Fruit fly (Drosophila melanogaster) whole organism: ENCODE measurements around the gene Ir8a.

ENCODE experiments used
- CG8478 ChIP-seq: fragments of >200 bp; optimal IDR thresholded peaks from 2 replicates; lab custom pipeline; 2018; ENCODE audit warnings: inconsistent platforms
- Dll ChIP-seq: fragments of >200 bp; optimal IDR thresholded peaks from 2 replicates; lab custom pipeline; 2017
- EcR ChIP-seq, 2 experiments: fragments of >200 bp; optimal IDR thresholded peaks; 2 replicates each; lab custom pipeline; 2017; ENCODE audit warnings: missing biosample characterization in 2 of 2, missing genetic modification characterization in 2 of 2, missing genetic modification reagents in 2 of 2
- pan ChIP-seq: fragments of >200 bp; optimal IDR thresholded peaks from 2 replicates; lab custom pipeline; 2017
- psq ChIP-seq: fragments of >200 bp; optimal IDR thresholded peaks from 2 replicates; lab custom pipeline; 2017
- usp ChIP-seq: fragments of >200 bp; optimal IDR thresholded peaks from 2 replicates; lab custom pipeline; 2017; ENCODE audit warnings: missing biosample characterization, missing genetic modification characterization, mixed read lengths

The Ir8a gene

DNA sequence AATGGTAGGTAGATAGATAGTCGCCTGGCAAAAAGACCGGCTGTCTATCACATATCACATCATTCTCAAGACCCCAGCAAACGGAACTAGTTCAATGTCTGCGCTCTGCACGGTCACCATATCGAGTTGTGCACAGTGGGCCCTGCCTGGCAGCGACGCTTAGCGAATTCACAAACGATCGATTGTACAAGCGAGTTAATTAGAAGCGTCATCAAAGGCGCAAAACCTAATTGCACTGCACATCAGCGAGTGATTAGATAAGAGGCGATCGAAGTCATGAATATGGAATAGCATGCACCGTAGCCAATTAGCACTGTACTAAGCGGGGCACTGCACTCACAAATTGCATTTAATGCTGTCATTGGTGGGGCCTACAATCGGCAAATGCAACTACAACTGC is 16.0 kb downstream of the Ir8a start:
- TF ChIP-seq EcR (GFP tag; optimal IDR thresholded peaks at IDR 0.05; lab: Kevin White, UChicago) (peak in 1 of 2 experiments; percentile 48), Dll (lab: Kevin White, UChicago) (no peak)

DNA sequence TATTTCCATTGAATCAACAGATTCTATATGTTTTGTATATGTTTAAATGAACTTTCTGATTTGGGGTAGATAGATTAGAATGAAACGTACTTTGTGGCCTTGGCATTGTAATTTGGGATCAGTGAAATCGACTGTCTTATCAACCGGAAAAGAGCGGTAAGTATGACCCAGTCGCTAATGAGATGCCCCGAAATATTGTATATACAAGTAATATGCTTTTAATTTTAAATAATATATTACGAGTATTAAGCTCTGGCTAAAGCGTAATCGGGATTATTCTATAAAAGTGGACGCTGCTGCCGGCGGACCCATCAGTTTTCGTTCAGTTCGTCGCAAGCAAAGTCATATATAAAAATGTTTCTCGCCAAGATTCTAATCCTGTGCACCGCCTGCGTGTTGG is 19.8 kb downstream of the Ir8a start, which contains the start of gene CG15369:
Gene CG15369, plus strand, starts transcription at position 301 of the 400 bp plus-strand sequence.
- no peak for TF ChIP-seq EcR (GFP tag; optimal IDR thresholded peaks at IDR 0.05; lab: Kevin White, UChicago)
- TF ChIP-seq CG8478 (lab: Kevin White, UChicago): no peak
- TF ChIP-seq Dll (lab: Kevin White, UChicago): no peak
- no peak for TF ChIP-seq pan (lab: Kevin White, UChicago)

DNA sequence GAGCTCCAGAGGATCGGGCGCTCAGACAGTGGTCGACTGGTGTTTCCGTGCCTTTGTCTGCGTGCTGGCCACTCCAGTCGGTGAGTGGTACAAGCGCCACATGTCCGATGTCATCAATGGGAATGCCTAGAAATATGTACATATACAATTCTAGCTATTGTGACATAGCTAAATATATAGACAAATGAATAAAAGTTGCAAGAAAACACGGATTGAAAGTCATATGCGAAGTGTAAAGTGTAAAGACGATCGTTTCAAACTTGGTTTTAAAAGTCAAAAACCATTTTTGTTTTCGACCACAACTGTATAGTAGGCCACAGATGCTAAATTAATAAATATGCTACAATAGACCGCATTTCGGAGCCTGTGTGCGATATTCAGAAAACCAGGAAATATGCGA is 20.9 kb downstream of the Ir8a start, which contains the start of gene CG15368:
Gene CG15368, plus strand, starts transcription at position 301 of the 400 bp plus-strand sequence.
- TF ChIP-seq usp (GFP tag; lab: Kevin White, UChicago): no peak
- no peak for TF ChIP-seq EcR (GFP tag; optimal IDR thresholded peaks at IDR 0.05; lab: Kevin White, UChicago)
- no peak for TF ChIP-seq pan (lab: Kevin White, UChicago)
- TF ChIP-seq Dll (lab: Kevin White, UChicago): no peak
- no peak for TF ChIP-seq CG8478 (lab: Kevin White, UChicago)
- TF ChIP-seq psq: no peak

DNA sequence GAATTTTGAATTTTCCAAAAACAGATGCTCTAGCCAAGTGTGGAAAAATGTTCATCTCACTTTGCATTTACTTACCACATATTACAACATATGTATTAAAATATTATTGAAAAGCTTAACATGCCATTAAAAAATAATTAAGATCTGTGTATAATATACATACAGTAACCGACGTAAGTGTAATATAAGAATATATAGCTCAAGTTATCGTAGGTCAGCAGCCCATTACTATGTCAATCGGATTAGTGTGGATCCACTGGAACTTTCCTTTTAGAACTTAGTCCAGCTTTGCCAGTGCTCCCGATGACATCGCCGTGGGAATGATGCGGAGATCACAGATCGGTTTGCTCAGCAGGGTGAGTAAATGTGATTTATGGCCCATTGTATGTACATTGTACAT is 21.8 kb downstream of the Ir8a start, which contains the start of gene Obp8a:
Gene Obp8a, plus strand, starts transcription at position 301 of the 400 bp plus-strand sequence.
- TF ChIP-seq CG8478 (lab: Kevin White, UChicago) (no peak), pan (lab: Kevin White, UChicago) (no peak), EcR (GFP tag; optimal IDR thresholded peaks at IDR 0.05; lab: Kevin White, UChicago) (no peak), Dll (lab: Kevin White, UChicago) (no peak), usp (GFP tag; lab: Kevin White, UChicago) (no peak), psq (no peak)

DNA sequence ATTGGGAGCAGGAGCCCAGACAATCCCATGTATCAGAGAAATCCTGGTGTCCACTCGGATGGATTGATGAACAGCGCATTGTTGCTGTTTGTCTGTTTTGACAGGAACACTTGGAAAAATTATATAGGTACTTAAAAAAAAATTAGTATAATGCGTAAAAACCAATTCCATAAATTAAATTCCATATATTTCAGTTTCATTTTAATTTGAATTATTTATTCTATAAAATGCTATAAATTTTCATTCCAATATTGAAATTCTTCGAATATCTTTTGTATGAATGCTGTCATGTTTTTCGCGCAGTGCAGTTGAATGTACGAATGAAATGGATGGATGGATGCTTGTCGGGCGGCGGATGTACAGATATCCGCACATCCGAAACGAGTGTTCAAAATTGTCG is 25.6 kb downstream of the Ir8a start, which contains the start of gene SmydA-9:
Gene SmydA-9, minus strand, starts transcription at position 101 of the 400 bp plus-strand sequence.
- no peak for TF ChIP-seq usp (GFP tag; lab: Kevin White, UChicago)
- TF ChIP-seq Dll (lab: Kevin White, UChicago): no peak
- TF ChIP-seq CG8478 (lab: Kevin White, UChicago): no peak
- TF ChIP-seq psq: no peak
- TF ChIP-seq pan (lab: Kevin White, UChicago): no peak
- TF ChIP-seq EcR (GFP tag; optimal IDR thresholded peaks at IDR 0.05; lab: Kevin White, UChicago): no peak

DNA sequence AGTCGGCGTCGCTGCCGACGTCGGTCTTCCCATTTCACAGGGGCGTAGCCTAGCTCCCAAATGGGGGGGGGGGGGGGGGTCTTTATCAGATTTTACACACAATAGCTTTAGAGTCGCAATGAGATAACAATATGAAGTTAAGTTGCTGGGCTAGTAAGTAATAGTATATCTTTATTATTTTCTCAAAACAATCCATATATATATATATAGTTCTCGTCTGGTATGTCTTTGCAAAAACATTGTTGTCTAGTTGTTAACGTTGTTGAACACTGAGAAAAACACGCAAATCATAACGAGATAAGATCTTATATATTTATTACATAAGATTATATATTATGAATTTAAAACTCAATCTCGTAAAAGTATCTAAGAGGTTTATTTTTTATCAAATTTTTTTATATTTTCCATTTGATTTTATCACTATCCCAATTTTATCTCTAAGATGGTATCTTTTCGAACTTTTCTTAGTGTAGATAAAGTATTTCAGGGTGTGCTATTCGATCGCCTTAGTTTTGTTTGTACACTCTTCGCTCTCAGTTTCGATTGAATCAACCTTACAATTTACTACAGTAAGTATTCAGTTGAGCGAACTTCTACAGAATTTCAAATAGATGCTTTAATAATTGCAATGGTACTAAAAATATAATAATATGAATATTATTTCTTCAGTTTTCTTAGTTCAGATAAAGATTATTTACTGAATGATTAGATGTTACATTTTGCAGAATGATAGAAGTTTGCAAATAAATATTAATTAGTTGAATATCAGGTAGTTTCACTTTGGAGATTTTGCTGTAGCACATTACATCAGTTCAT is 34.3 kb downstream of the Ir8a start:
- no peak for TF ChIP-seq CG8478 (lab: Kevin White, UChicago)
- TF ChIP-seq psq: no peak
- TF ChIP-seq usp (GFP tag; lab: Kevin White, UChicago): no peak
- no peak for TF ChIP-seq Dll (lab: Kevin White, UChicago)
- TF ChIP-seq pan (lab: Kevin White, UChicago): no peak
- no peak for TF ChIP-seq EcR (GFP tag; optimal IDR thresholded peaks at IDR 0.05; lab: Kevin White, UChicago)

DNA sequence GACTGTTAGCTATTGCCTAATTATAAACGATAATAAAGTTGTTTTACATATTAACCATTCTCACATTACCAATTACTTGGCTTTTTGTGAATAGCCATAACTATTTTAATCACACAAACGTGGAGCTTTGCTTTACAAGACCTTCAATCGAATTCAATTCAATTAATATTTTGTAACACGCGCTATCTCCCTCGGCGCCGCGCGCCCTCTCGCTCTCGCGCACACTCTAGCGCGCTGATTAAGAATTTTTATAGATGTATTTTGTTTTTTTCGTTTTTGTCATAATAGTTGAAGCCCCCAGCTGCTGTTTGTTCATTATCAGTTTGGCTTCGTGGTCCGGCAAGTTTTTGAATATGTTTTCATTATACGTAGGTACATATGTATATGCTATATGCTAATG is 35.3 kb downstream of the Ir8a start:
- no peak for TF ChIP-seq Dll (lab: Kevin White, UChicago)
- no peak for TF ChIP-seq psq
- no peak for TF ChIP-seq usp (GFP tag; lab: Kevin White, UChicago)

DNA sequence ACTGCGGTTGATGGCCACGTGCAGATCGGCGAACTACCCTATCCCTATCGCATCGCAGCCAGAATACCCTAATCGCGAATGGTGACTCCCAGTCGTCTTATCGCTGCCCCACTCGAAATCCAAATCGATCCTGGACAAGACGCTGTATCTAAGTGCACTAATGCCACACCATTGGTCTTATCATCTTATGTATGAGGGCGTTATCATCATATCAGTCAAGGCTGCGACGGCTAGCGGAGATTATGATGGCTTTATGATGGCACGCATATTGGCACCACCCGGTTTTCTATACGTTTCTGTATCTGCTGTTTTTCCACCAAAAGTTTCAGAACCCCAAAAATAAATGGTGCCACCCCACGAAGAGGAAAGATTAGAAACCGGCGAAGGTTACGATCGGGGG is 36.2 kb downstream of the Ir8a start:
- TF ChIP-seq usp (GFP tag; lab: Kevin White, UChicago) (no peak), Dll (lab: Kevin White, UChicago) (no peak), CG8478 (lab: Kevin White, UChicago) (no peak), EcR (GFP tag; optimal IDR thresholded peaks at IDR 0.05; lab: Kevin White, UChicago) (no peak), pan (lab: Kevin White, UChicago) (no peak), psq (no peak)

DNA sequence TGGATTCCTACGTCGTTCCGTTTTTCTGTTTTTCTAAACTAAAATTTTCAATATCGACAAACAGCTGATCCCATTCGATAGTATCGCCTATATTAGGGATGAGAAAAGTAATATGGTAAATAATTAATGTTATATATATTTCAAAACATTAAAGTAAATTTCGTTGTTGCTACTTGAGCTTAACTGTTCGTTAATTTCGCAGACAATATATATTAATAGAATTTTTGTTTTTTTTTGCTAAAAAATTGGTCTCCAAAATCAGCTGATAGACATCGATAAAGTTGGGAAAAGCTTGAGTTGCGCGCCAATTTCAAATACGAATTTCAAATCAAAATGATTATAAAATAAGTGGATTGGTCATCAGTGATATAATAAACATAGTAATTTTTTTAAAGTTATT is 40.0 kb downstream of the Ir8a start, which contains the start of gene CG12118:
Gene CG12118, minus strand, starts transcription at position 53 of the 400 bp plus-strand sequence.
- no peak for TF ChIP-seq psq
- no peak for TF ChIP-seq pan (lab: Kevin White, UChicago)
- TF ChIP-seq Dll (lab: Kevin White, UChicago): no peak
- TF ChIP-seq usp (GFP tag; lab: Kevin White, UChicago): no peak
- TF ChIP-seq EcR (GFP tag; optimal IDR thresholded peaks at IDR 0.05; lab: Kevin White, UChicago): no peak
- TF ChIP-seq CG8478 (lab: Kevin White, UChicago): no peak

DNA sequence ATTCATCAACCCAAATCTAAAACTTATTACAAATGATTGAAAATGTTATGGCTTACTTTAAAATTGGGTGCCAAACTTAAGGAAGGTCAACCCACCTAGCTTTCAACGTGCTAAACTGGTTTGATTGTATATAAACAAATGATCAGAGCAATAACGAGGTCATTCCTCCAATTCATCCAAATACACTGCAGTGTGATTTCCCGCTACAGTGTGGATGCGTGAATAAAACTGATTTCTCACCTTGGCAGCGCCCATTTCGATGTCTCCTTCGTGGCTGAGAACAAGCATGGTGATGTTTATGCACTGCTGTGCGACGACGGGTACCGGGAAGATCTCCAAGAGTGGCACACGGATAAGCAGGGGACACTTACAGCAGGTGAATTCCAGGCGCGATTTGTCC is 41.1 kb downstream of the Ir8a start:
- no peak for TF ChIP-seq CG8478 (lab: Kevin White, UChicago)
- no peak for TF ChIP-seq EcR (GFP tag; optimal IDR thresholded peaks at IDR 0.05; lab: Kevin White, UChicago)
- no peak for TF ChIP-seq usp (GFP tag; lab: Kevin White, UChicago)
- no peak for TF ChIP-seq psq
- TF ChIP-seq pan (lab: Kevin White, UChicago): no peak
- TF ChIP-seq Dll (lab: Kevin White, UChicago): no peak

DNA sequence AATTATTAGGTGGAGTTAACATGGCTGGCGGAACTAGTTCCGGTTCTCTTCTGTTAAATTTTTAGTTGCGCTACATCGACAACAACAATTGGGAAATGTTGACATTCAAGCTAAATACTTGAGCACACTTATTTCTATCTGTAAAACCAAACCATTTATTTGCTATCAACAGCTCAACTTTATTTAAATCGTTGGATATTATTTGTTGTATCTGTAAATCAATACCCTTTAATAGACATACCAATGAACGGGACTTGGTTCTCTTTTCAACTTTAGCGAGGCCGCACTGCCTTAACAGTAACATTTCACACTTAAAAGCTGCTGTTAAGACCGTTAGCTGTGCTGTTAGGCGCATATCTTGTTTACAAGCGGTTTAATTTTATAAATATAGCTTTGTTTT is 42.8 kb downstream of the Ir8a start, which contains the start of gene CG12106:
Gene CG12106, plus strand, starts transcription at position 295 of the 400 bp plus-strand sequence.
- TF ChIP-seq usp (GFP tag; lab: Kevin White, UChicago): no peak
- no peak for TF ChIP-seq CG8478 (lab: Kevin White, UChicago)
- no peak for TF ChIP-seq EcR (GFP tag; optimal IDR thresholded peaks at IDR 0.05; lab: Kevin White, UChicago)
- TF ChIP-seq pan (lab: Kevin White, UChicago): no peak
- no peak for TF ChIP-seq Dll (lab: Kevin White, UChicago)
- TF ChIP-seq psq: no peak

DNA sequence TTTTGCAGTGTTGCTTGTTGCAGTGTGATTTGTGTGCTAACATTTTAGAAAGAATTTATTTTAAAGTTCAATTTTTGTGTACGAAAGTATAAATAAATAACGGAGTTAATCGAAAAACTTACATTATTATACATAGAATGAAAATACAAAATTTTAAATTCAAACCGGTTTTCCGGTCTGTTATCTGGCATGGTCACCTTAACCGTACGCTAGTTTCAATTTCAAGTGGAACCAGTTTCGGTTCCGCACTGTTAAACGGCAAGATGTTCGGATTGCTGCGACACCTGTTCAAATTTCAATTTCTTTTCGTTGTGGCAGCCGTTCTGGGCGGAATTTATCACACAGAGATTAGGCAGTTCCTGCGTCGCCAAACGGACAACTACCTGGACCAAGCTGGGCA is 44.0 kb downstream of the Ir8a start, which contains the start of gene CG12056:
Gene CG12056, plus strand, starts transcription at position 241 of the 400 bp plus-strand sequence.
- TF ChIP-seq CG8478 (lab: Kevin White, UChicago) (no peak), EcR (GFP tag; optimal IDR thresholded peaks at IDR 0.05; lab: Kevin White, UChicago) (no peak), usp (GFP tag; lab: Kevin White, UChicago) (no peak), psq (no peak), pan (lab: Kevin White, UChicago) (no peak), Dll (lab: Kevin White, UChicago) (no peak)
